Worm (Caenorhabditis elegans): Measurements from ENCODE around the gene ZC412.5.

- no peak for TF ChIP-seq ets-7 (tag; optimal IDR thresholded peaks at IDR 0.05)
- TF ChIP-seq flt-1 (GFP tag; IDR thresholded peaks at IDR 0.05) = no peak
- no peak for TF ChIP-seq tbx-11 (GFP tag; IDR thresholded peaks at IDR 0.05)
- TF ChIP-seq F13C5.2 (tag; optimal IDR thresholded peaks at IDR 0.05) = no peak
- TF ChIP-seq ceh-36 (tag; optimal IDR thresholded peaks at IDR 0.05) = no peak
- no peak for TF ChIP-seq aly-1 (tag; optimal IDR thresholded peaks at IDR 0.05)
- TF ChIP-seq sea-1 (GFP tag; conservative IDR thresholded peaks at IDR 0.05) = no peak
Observed at ce11 chrV:14909331-14909835, 34.1 kb upstream of the ZC412.5 start, which contains the start of gene H12D21.9.
